Worm (Caenorhabditis elegans) whole organism, mixed stage, embryonic: ENCODE results near the gene tag-191.

Experiments used
- M03D4.4 ChIP-seq: sonication (generic microtip); optimal IDR thresholded peaks from 2 replicates; lab custom pipeline; 2017; ENCODE audit warnings: mild to moderate bottlenecking, missing genetic modification characterization, missing compliant biosample characterization
- bed-3 ChIP-seq: fragments of 200-800 bp; sonication (Bioruptor generic); optimal IDR thresholded peaks from 3 replicates; lab custom pipeline; 2018; ENCODE audit warnings: mild to moderate bottlenecking, missing genetic modification characterization, moderate library complexity, missing compliant biosample characterization
- blmp-1 ChIP-seq: fragments of 150-350 bp; optimal IDR thresholded peaks from 2 replicates; lab custom pipeline; 2014; ENCODE audit warnings: missing biosample characterization, missing genetic modification characterization
- ceh-39 ChIP-seq: fragments of 150-350 bp; optimal IDR thresholded peaks from 2 replicates; lab custom pipeline; 2014; ENCODE audit warnings: missing biosample characterization, missing genetic modification characterization
- ceh-43 ChIP-seq: fragments of 200-800 bp; sonication (Bioruptor generic); optimal IDR thresholded peaks from 2 replicates; lab custom pipeline; 2018; ENCODE audit warnings: mild to moderate bottlenecking, missing genetic modification characterization, moderate library complexity, missing compliant biosample characterization
- ceh-83 ChIP-seq: fragments of 200-800 bp; sonication (Bioruptor generic); optimal IDR thresholded peaks from 2 replicates; lab custom pipeline; 2018; ENCODE audit warnings: mild to moderate bottlenecking, missing genetic modification characterization, missing compliant biosample characterization
- ces-1 ChIP-seq: fragments of 150-350 bp; optimal IDR thresholded peaks from 2 replicates; lab custom pipeline; 2014; ENCODE audit warnings: missing biosample characterization, missing genetic modification reagents, missing genetic modification characterization
- cnd-1 ChIP-seq: fragments of 200-800 bp; sonication (Bioruptor generic); optimal IDR thresholded peaks from 2 replicates; lab custom pipeline; 2018; ENCODE audit warnings: mild to moderate bottlenecking, missing genetic modification characterization, missing compliant biosample characterization
- drap-1 ChIP-seq: fragments of 200-800 bp; sonication (Bioruptor generic); optimal IDR thresholded peaks from 3 replicates; lab custom pipeline; 2018; ENCODE audit warnings: mild to moderate bottlenecking, missing genetic modification characterization, missing compliant biosample characterization
- elt-1 ChIP-seq: sonication (generic microtip); optimal IDR thresholded peaks from 2 replicates; lab custom pipeline; 2017; ENCODE audit warnings: missing genetic modification characterization, mild to moderate bottlenecking, missing compliant biosample characterization, antibody characterized with exemption, moderate library complexity, borderline replicate concordance; ENCODE audit not compliant: insufficient read depth
- elt-3 ChIP-seq: fragments of 150-350 bp; optimal IDR thresholded peaks from 2 replicates; lab custom pipeline; 2014; ENCODE audit warnings: missing biosample characterization, missing genetic modification characterization
- flh-1 ChIP-seq: fragments of 200-800 bp; sonication (Bioruptor generic); optimal IDR thresholded peaks from 2 replicates; lab custom pipeline; 2018; ENCODE audit warnings: mild to moderate bottlenecking, missing genetic modification characterization, moderate library complexity, missing compliant biosample characterization
- ham-2 ChIP-seq: fragments of 200-800 bp; sonication (Bioruptor generic); optimal IDR thresholded peaks from 2 replicates; lab custom pipeline; 2018; ENCODE audit warnings: mild to moderate bottlenecking, missing genetic modification characterization, missing compliant biosample characterization
- hlh-1 ChIP-seq: fragments of 150-350 bp; optimal IDR thresholded peaks from 2 replicates; lab custom pipeline; 2014; ENCODE audit warnings: missing biosample characterization, missing genetic modification reagents, missing genetic modification characterization
- lin-13 ChIP-seq: fragments of 150-350 bp; optimal IDR thresholded peaks from 2 replicates; lab custom pipeline; 2014; ENCODE audit warnings: missing biosample characterization, missing genetic modification characterization
- lin-32 ChIP-seq: fragments of 200-800 bp; sonication (Bioruptor generic); optimal IDR thresholded peaks from 2 replicates; lab custom pipeline; 2018; ENCODE audit warnings: mild to moderate bottlenecking, missing genetic modification characterization, missing compliant biosample characterization
- mab-5 ChIP-seq: fragments of 150-350 bp; optimal IDR thresholded peaks from 2 replicates; lab custom pipeline; 2014; ENCODE audit warnings: missing biosample characterization, missing genetic modification characterization
- mep-1 ChIP-seq: fragments of 150-350 bp; optimal IDR thresholded peaks from 2 replicates; lab custom pipeline; 2017; ENCODE audit warnings: missing biosample characterization, missing genetic modification reagents, missing genetic modification characterization, inconsistent platforms
- mls-2 ChIP-seq: sonication (generic microtip); optimal IDR thresholded peaks from 2 replicates; lab custom pipeline; 2016; ENCODE audit warnings: mild to moderate bottlenecking, missing genetic modification characterization, moderate library complexity, missing compliant biosample characterization
- nhr-2 ChIP-seq: fragments of 150-350 bp; optimal IDR thresholded peaks from 2 replicates; lab custom pipeline; 2014; ENCODE audit warnings: missing biosample characterization, missing genetic modification characterization
- nhr-237 ChIP-seq: fragments of 150-350 bp; optimal IDR thresholded peaks from 2 replicates; lab custom pipeline; 2014; ENCODE audit warnings: missing biosample characterization, missing genetic modification characterization
- nhr-28 ChIP-seq: fragments of 150-350 bp; optimal IDR thresholded peaks from 2 replicates; lab custom pipeline; 2014; ENCODE audit warnings: missing biosample characterization, missing genetic modification characterization
- nhr-76 ChIP-seq: sonication (generic microtip); optimal IDR thresholded peaks from 2 replicates; lab custom pipeline; 2017; ENCODE audit warnings: missing biosample characterization, missing genetic modification characterization
- pha-4 ChIP-seq: fragments of 150-350 bp; optimal IDR thresholded peaks from 2 replicates; lab custom pipeline; 2018; ENCODE audit warnings: missing biosample characterization, missing genetic modification reagents, missing genetic modification characterization
- sem-2 ChIP-seq: fragments of 200-800 bp; sonication (Bioruptor generic); optimal IDR thresholded peaks from 2 replicates; lab custom pipeline; 2018; ENCODE audit warnings: mild to moderate bottlenecking, missing genetic modification characterization, missing compliant biosample characterization
- snpc-4 ChIP-seq: fragments of 150-350 bp; optimal IDR thresholded peaks from 2 replicates; lab custom pipeline; 2014; ENCODE audit warnings: missing biosample characterization, missing genetic modification characterization
- sptf-1 ChIP-seq: sonication (generic microtip); optimal IDR thresholded peaks from 2 replicates; lab custom pipeline; 2017; ENCODE audit warnings: mild to moderate bottlenecking, missing genetic modification characterization, moderate library complexity, missing compliant biosample characterization
- tbx-8 ChIP-seq: fragments of 200-800 bp; sonication (Bioruptor generic); optimal IDR thresholded peaks from 2 replicates; lab custom pipeline; 2018; ENCODE audit warnings: mild to moderate bottlenecking, missing genetic modification characterization, moderate library complexity, missing compliant biosample characterization
- unc-39 ChIP-seq: fragments of 150-350 bp; optimal IDR thresholded peaks from 2 replicates; lab custom pipeline; 2014; ENCODE audit warnings: missing biosample characterization, missing genetic modification characterization
- unc-62 ChIP-seq: fragments of 150-350 bp; optimal IDR thresholded peaks from 2 replicates; lab custom pipeline; 2014; ENCODE audit warnings: missing biosample characterization, missing genetic modification reagents, missing genetic modification characterization
- zip-8 ChIP-seq: fragments of 150-350 bp; optimal IDR thresholded peaks from 2 replicates; lab custom pipeline; 2014; ENCODE audit warnings: missing biosample characterization, missing genetic modification characterization
- ztf-11 ChIP-seq: fragments of 150-350 bp; optimal IDR thresholded peaks from 2 replicates; lab custom pipeline; 2014; ENCODE audit warnings: missing biosample characterization, missing genetic modification characterization

The tag-191 gene

ce11 chrV:14506713-14507675, 29.2 kb downstream of the tag-191 start (continued):
- TF ChIP-seq ceh-43 (GFP tag; lab: Kevin White, UChicago) (no peak), lin-13 (no peak), mab-5 (tag; lab: Kevin White, UChicago) (no peak)

DNA sequence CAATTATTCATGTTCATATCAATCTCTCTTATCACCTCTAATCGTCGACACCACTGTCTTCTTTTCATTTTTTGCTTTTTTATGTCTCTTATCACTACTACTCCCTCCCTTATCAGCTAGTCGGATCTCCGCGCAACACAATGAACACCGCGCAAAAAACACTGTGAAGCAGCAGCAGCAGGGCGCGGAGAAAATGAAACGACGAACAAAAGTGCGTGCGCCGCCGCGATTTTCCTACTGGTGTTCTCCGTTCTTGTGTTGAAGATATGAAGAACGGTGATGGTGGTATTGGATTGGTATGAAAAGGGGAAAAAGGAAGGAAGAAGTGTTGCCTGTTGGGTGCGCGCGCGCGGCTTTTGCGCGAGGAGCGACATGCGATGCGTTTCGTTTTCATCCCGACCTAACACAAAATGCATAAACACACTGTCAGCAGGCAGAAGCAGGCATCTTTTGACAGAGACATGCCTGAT, 30.4 kb downstream of the tag-191 start:
- no peak for TF ChIP-seq unc-39
- peak; percentile 7 for TF ChIP-seq sem-2 (GFP tag; lab: Kevin White, UChicago)
- TF ChIP-seq hlh-1 (tag; lab: Kevin White, UChicago): no peak
- TF ChIP-seq sptf-1 (tag; lab: Kevin White, UChicago): peak; percentile 30
- TF ChIP-seq ham-2 (GFP tag; lab: Kevin White, UChicago): peak; percentile 95
- peak; percentile 92 for TF ChIP-seq elt-1 (tag; lab: Kevin White, UChicago)
- peak; percentile 14 for TF ChIP-seq elt-3 (tag; lab: Kevin White, UChicago)
- peak; percentile 62 for TF ChIP-seq drap-1 (GFP tag; lab: Kevin White, UChicago)
- no peak for TF ChIP-seq nhr-28 (tag; lab: Kevin White, UChicago)
- no peak for TF ChIP-seq zip-8 (tag; lab: Kevin White, UChicago)
- TF ChIP-seq cnd-1: peak; percentile 15
- TF ChIP-seq ceh-39: no peak
- TF ChIP-seq lin-32 (GFP tag; lab: Kevin White, UChicago): no peak
- no peak for TF ChIP-seq unc-62 (GFP tag; lab: Kevin White, UChicago)

ce11 chrV:14504774-14505173, 31.4 kb downstream of the tag-191 start:
- TF ChIP-seq cnd-1 (no peak), nhr-28 (tag; lab: Kevin White, UChicago) (no peak), M03D4.4 (tag; lab: Kevin White, UChicago) (peak; percentile 29), drap-1 (GFP tag; lab: Kevin White, UChicago) (peak; percentile 66), snpc-4 (tag; lab: Kevin White, UChicago) (no peak)

ce11 chrV:14504120-14504519, 32.1 kb downstream of the tag-191 start:
- TF ChIP-seq nhr-237 (tag; lab: Kevin White, UChicago) (no peak), ceh-83 (GFP tag; lab: Kevin White, UChicago) (no peak), zip-8 (tag; lab: Kevin White, UChicago) (no peak), mls-2 (tag; lab: Kevin White, UChicago) (no peak), mep-1 (no peak), drap-1 (GFP tag; lab: Kevin White, UChicago) (no peak), ces-1 (GFP tag; lab: Kevin White, UChicago) (no peak), tbx-8 (GFP tag; lab: Kevin White, UChicago) (no peak), nhr-76 (tag; lab: Kevin White, UChicago) (no peak), cnd-1 (no peak), nhr-28 (tag; lab: Kevin White, UChicago) (no peak), elt-1 (tag; lab: Kevin White, UChicago) (no peak), blmp-1 (tag; lab: Kevin White, UChicago) (no peak), bed-3 (GFP tag; lab: Kevin White, UChicago) (no peak), nhr-2 (tag; lab: Kevin White, UChicago) (no peak), ztf-11 (tag; lab: Kevin White, UChicago) (no peak), M03D4.4 (tag; lab: Kevin White, UChicago) (no peak)

- TF ChIP-seq ham-2 (GFP tag; lab: Kevin White, UChicago) (no peak), ces-1 (GFP tag; lab: Kevin White, UChicago) (no peak), zip-8 (tag; lab: Kevin White, UChicago) (no peak), nhr-28 (tag; lab: Kevin White, UChicago) (no peak), flh-1 (no peak), bed-3 (GFP tag; lab: Kevin White, UChicago) (no peak), unc-39 (no peak), unc-62 (GFP tag; lab: Kevin White, UChicago) (no peak), sptf-1 (tag; lab: Kevin White, UChicago) (no peak), pha-4 (tag; lab: Kevin White, UChicago) (no peak), ztf-11 (tag; lab: Kevin White, UChicago) (no peak), snpc-4 (tag; lab: Kevin White, UChicago) (no peak), hlh-1 (tag; lab: Kevin White, UChicago) (no peak), M03D4.4 (tag; lab: Kevin White, UChicago) (no peak), blmp-1 (tag; lab: Kevin White, UChicago) (no peak), tbx-8 (GFP tag; lab: Kevin White, UChicago) (no peak), elt-1 (tag; lab: Kevin White, UChicago) (no peak)
Measured at ce11 chrV:14503065-14503464, 33.1 kb downstream of the tag-191 start.
